Worm (Caenorhabditis elegans): ENCODE measurements around the gene C23H5.11.

ce11 chrIV:2099771-2100170, at the start of gene C23H5.11:
- TF ChIP-seq nhr-28 (tag; optimal IDR thresholded peaks at IDR 0.05) (no peak), lsy-2 (tag; optimal IDR thresholded peaks at IDR 0.05) (no peak), ztf-11 (tag; optimal IDR thresholded peaks at IDR 0.05) (no peak), lin-13 (GFP tag; optimal IDR thresholded peaks at IDR 0.05) (no peak), ztf-4 (tag; optimal IDR thresholded peaks at IDR 0.05) (no peak)

All from whole organism, L1 larva.